Fruit fly (Drosophila melanogaster): ENCODE results near the gene CG32708.

The CG32708 gene

DNA sequence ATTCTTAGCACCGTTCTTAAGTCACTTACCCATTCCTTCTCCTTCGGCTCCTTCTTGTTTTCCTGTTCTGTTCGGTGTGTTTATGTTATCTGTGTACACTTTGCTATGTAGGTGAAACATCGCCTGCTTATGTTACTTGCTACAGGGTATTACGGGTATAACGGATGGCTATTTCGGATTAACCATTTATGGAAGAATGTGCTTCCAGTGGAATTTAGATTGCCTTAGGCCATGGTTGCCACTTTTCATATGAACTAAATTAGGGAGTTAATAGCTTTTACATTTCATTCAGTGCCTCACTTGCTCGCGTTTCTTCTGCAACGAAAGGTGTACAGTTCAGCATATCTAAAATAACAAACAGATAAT lies 37.4 kb upstream of the CG32708 start (continued):
- no peak for TF ChIP-seq lz (GFP tag; optimal IDR thresholded peaks at IDR 0.05)
- no peak for TF ChIP-seq CG8632 (GFP tag; optimal IDR thresholded peaks at IDR 0.05)
- no peak for TF ChIP-seq ss (GFP tag; optimal IDR thresholded peaks at IDR 0.05)
- TF ChIP-seq fd85E (GFP tag; optimal IDR thresholded peaks at IDR 0.05) = no peak
- no peak for TF ChIP-seq Gug (GFP tag; IDR thresholded peaks at IDR 0.05)
- TF ChIP-seq OdsH (GFP tag; optimal IDR thresholded peaks at IDR 0.05) = peak; percentile 24
- no peak for TF ChIP-seq esn (GFP tag; optimal IDR thresholded peaks at IDR 0.05)
- TF ChIP-seq CG3919 (GFP tag; optimal IDR thresholded peaks at IDR 0.05) = no peak
- no peak for TF ChIP-seq CG6163 (GFP tag; IDR thresholded peaks at IDR 0.05)
- TF ChIP-seq Ets21C (GFP tag; optimal IDR thresholded peaks at IDR 0.05) = no peak
- TF ChIP-seq fkh (GFP tag; optimal IDR thresholded peaks at IDR 0.05) = peak; percentile 28
- no peak for TF ChIP-seq CG4318 (GFP tag; optimal IDR thresholded peaks at IDR 0.05)
- no peak for TF ChIP-seq Smox (GFP tag; optimal IDR thresholded peaks at IDR 0.05)
- no peak for TF ChIP-seq CG15336 (GFP tag; IDR thresholded peaks at IDR 0.05)
- TF ChIP-seq fd59A (GFP tag; optimal IDR thresholded peaks at IDR 0.05) = peak; percentile 7

DNA sequence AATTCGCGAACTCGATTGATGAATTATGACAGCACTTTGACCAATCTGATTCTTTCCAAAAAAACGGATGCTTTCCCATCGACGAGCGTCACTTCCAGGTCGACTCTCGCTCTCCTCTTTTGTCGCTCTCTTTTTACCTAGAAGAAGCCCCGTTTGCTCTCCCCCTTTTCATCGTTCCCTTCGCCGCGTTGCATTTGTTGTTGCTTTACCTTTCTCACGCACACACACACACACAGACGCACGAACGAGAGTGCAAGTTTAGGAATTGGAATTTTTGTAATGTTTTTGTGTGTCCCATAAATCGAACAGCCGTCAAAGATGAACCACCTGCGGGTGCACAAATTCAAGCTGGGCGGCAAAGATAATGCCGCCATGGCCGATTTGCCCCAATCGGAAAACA lies 36.8 kb upstream of the CG32708 start:
- TF ChIP-seq CG11762 (GFP tag; optimal IDR thresholded peaks at IDR 0.05; ENCODE audit: insufficient read depth) (no peak), pdm3 (GFP tag; optimal IDR thresholded peaks at IDR 0.05) (no peak), Hr4 (GFP tag; optimal IDR thresholded peaks at IDR 0.05) (no peak), Sox14 (GFP tag; optimal IDR thresholded peaks at IDR 0.05) (no peak), fd85E (GFP tag; optimal IDR thresholded peaks at IDR 0.05) (no peak), Eip75B (GFP tag; optimal IDR thresholded peaks at IDR 0.05) (no peak), lz (GFP tag; optimal IDR thresholded peaks at IDR 0.05) (no peak), spab (GFP tag; optimal IDR thresholded peaks at IDR 0.05) (no peak), CG6854 (GFP tag; optimal IDR thresholded peaks at IDR 0.05) (no peak), CG6808 (GFP tag; optimal IDR thresholded peaks at IDR 0.05) (no peak), fd59A (GFP tag; optimal IDR thresholded peaks at IDR 0.05) (no peak), CG7368 (GFP tag; optimal IDR thresholded peaks at IDR 0.05) (no peak), CG31627 (GFP tag; optimal IDR thresholded peaks at IDR 0.05) (no peak), CG10631 (GFP tag; optimal IDR thresholded peaks at IDR 0.05) (no peak), Sox102F (GFP tag; optimal IDR thresholded peaks at IDR 0.05) (no peak), net (GFP tag; optimal IDR thresholded peaks at IDR 0.05) (no peak), Ets96B (tag; optimal IDR thresholded peaks at IDR 0.05) (no peak)

DNA sequence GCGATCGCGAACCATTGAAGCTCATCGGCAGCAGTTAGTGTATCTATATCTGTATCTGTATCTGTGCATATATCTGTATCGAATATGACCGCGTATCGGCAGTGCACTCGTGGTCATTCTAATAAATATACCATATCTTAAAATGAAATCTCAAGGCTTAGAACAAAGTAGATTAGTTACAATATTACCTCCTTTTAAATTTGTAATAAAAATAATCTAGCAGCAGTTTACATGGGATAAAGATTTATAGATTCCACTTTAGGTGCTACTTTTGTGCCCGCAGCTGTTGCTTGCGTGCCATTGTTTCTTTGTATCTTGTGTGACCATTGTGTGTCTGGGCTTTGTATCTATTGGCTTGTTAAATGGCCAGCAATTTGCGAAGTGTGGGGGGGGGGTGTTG lies 25.7 kb upstream of the CG32708 start:
- peak; percentile 85 for TF ChIP-seq OdsH (GFP tag; optimal IDR thresholded peaks at IDR 0.05)
- peak; percentile 75 for TF ChIP-seq CG4318 (GFP tag; optimal IDR thresholded peaks at IDR 0.05)
- no peak for TF ChIP-seq vri (GFP tag; optimal IDR thresholded peaks at IDR 0.05)
- TF ChIP-seq dsx (GFP tag; optimal IDR thresholded peaks at IDR 0.05; ENCODE audit: poor library complexity, severe bottlenecking) = peak; percentile 75
- TF ChIP-seq CG32006 (GFP tag; optimal IDR thresholded peaks at IDR 0.05) = peak; percentile 90
- TF ChIP-seq Eip78C (GFP tag) = peak; percentile 94
- peak; percentile 71 for TF ChIP-seq CG6854 (GFP tag; optimal IDR thresholded peaks at IDR 0.05)
- TF ChIP-seq CG1621 (tag; optimal IDR thresholded peaks at IDR 0.05) = peak; percentile 76
- peak; percentile 86 for TF ChIP-seq CG3919 (GFP tag; optimal IDR thresholded peaks at IDR 0.05)
- peak; percentile 85 for TF ChIP-seq Lpt (GFP tag; optimal IDR thresholded peaks at IDR 0.05)
- TF ChIP-seq CG6163 (GFP tag; IDR thresholded peaks at IDR 0.05) = peak; percentile 93
- TF ChIP-seq Smox (GFP tag; optimal IDR thresholded peaks at IDR 0.05) = peak; percentile 78
- TF ChIP-seq spab (GFP tag; optimal IDR thresholded peaks at IDR 0.05) = peak; percentile 73
- TF ChIP-seq Sox14 (GFP tag; optimal IDR thresholded peaks at IDR 0.05) = peak; percentile 93
- TF ChIP-seq eg (GFP tag; IDR thresholded peaks at IDR 0.05) = peak; percentile 92
- TF ChIP-seq CG8319 (GFP tag; optimal IDR thresholded peaks at IDR 0.05) = peak; percentile 71
- TF ChIP-seq dac (GFP tag; optimal IDR thresholded peaks at IDR 0.05) = peak; percentile 68
- peak; percentile 71 for TF ChIP-seq fd59A (GFP tag; optimal IDR thresholded peaks at IDR 0.05)
- TF ChIP-seq fd85E (GFP tag; optimal IDR thresholded peaks at IDR 0.05) = peak; percentile 39
- TF ChIP-seq CG11294 (GFP tag; IDR thresholded peaks at IDR 0.05) = peak; percentile 70
- TF ChIP-seq esn (GFP tag; optimal IDR thresholded peaks at IDR 0.05) = peak; percentile 83
- TF ChIP-seq Hr38 (GFP tag; optimal IDR thresholded peaks at IDR 0.05) = no peak
- peak; percentile 75 for TF ChIP-seq CG11902 (GFP tag; optimal IDR thresholded peaks at IDR 0.05)
- TF ChIP-seq Eip93F (GFP tag; optimal IDR thresholded peaks at IDR 0.05) = peak; percentile 26
- TF ChIP-seq CG6792 (GFP tag; optimal IDR thresholded peaks at IDR 0.05) = peak; percentile 85
- peak; percentile 79 for TF ChIP-seq Hr4 (GFP tag; optimal IDR thresholded peaks at IDR 0.05)
- peak; percentile 83 for TF ChIP-seq CG10631 (GFP tag; optimal IDR thresholded peaks at IDR 0.05)
- TF ChIP-seq CG10669 (GFP tag; optimal IDR thresholded peaks at IDR 0.05) = peak; percentile 84
- peak; percentile 65 to 70 for TF ChIP-seq salr (GFP tag; optimal IDR thresholded peaks at IDR 0.05)
- TF ChIP-seq acj6 (GFP tag; optimal IDR thresholded peaks at IDR 0.05) = peak; percentile 83
- peak; percentile 82 for TF ChIP-seq svp (GFP tag)

Data from whole organism, prepupa.